Worm (Caenorhabditis elegans) whole organism, mixed stage, embryonic: ENCODE results near the gene Y38E10A.17.

ENCODE experiments used
- bed-3 ChIP-seq: fragments of 200-800 bp; sonication (Bioruptor generic); optimal IDR thresholded peaks from 3 replicates; lab custom pipeline; 2018; ENCODE audit warnings: mild to moderate bottlenecking, missing genetic modification characterization, moderate library complexity, missing compliant biosample characterization
- ceh-39 ChIP-seq: fragments of 150-350 bp; optimal IDR thresholded peaks from 2 replicates; lab custom pipeline; 2014; ENCODE audit warnings: missing biosample characterization, missing genetic modification characterization
- ces-1 ChIP-seq: fragments of 150-350 bp; optimal IDR thresholded peaks from 2 replicates; lab custom pipeline; 2014; ENCODE audit warnings: missing biosample characterization, missing genetic modification reagents, missing genetic modification characterization
- elt-1 ChIP-seq: sonication (generic microtip); optimal IDR thresholded peaks from 2 replicates; lab custom pipeline; 2017; ENCODE audit warnings: missing genetic modification characterization, mild to moderate bottlenecking, missing compliant biosample characterization, antibody characterized with exemption, moderate library complexity, borderline replicate concordance; ENCODE audit not compliant: insufficient read depth
- mep-1 ChIP-seq: fragments of 150-350 bp; optimal IDR thresholded peaks from 2 replicates; lab custom pipeline; 2017; ENCODE audit warnings: missing biosample characterization, missing genetic modification reagents, missing genetic modification characterization, inconsistent platforms
- zip-8 ChIP-seq: fragments of 150-350 bp; optimal IDR thresholded peaks from 2 replicates; lab custom pipeline; 2014; ENCODE audit warnings: missing biosample characterization, missing genetic modification characterization

DNA sequence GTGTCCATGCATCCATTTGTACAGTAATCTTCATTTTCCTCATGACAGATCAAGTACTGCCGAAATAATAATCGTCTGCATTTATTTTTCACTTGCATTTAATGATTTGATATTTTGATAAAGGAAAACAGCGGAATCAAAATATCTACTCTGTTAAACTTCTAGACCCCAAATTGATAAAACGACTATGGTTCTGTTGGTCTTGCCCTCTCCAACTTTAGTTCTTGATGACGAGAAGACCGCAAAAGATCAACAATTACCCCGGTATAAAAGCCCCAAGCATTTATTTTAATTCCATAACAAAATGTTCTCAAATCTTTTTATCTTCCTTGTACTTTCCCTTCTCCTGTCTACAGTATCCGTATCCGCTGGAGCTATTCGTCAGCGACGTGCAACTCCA lies 25.9 kb downstream of the Y38E10A.17 start, which contains the start of gene Y38E10A.9:
- TF ChIP-seq mep-1 (no peak), zip-8 (tag; lab: Kevin White, UChicago) (no peak), ces-1 (GFP tag; lab: Kevin White, UChicago) (no peak), elt-1 (tag; lab: Kevin White, UChicago) (no peak), bed-3 (GFP tag; lab: Kevin White, UChicago) (no peak), ceh-39 (tag; lab: Kevin White, UChicago) (no peak)
